Worm (Caenorhabditis elegans) whole organism, L3 larva: ENCODE results near the gene oac-20.

Experiments
- R02D3.7 ChIP-seq: fragments of 150-350 bp; optimal IDR thresholded peaks from 2 replicates; lab custom pipeline; 2014; ENCODE audit warnings: missing biosample characterization, missing genetic modification characterization
- ama-1 ChIP-seq: fragments of 150-350 bp; optimal IDR thresholded peaks from 2 replicates; lab custom pipeline; 2018
- egl-27 ChIP-seq: sonication (generic microtip); optimal IDR thresholded peaks from 4 replicates; lab custom pipeline; 2017; ENCODE audit warnings: missing biosample characterization, missing genetic modification reagents, missing genetic modification characterization
- elt-3 ChIP-seq, 3 experiments: fragments of 150-350 bp in 1 of 3; sonication (generic microtip) in 2 of 3; optimal IDR thresholded peaks; 2 replicates in 2 of 3; 4 replicates in 1 of 3; lab custom pipeline; 2014 to 2017; ENCODE audit warnings: missing biosample characterization in 3 of 3, missing genetic modification characterization in 3 of 3
- fkh-2 ChIP-seq: fragments of 150-350 bp; optimal IDR thresholded peaks from 2 replicates; lab custom pipeline; 2014; ENCODE audit warnings: missing biosample characterization, missing genetic modification reagents, missing genetic modification characterization
- fos-1 ChIP-seq: fragments of 150-350 bp; optimal IDR thresholded peaks from 2 replicates; lab custom pipeline; 2014; ENCODE audit warnings: missing biosample characterization, missing genetic modification characterization
- lin-39 ChIP-seq: fragments of 150-350 bp; optimal IDR thresholded peaks from 2 replicates; lab custom pipeline; 2018; ENCODE audit warnings: missing biosample characterization, missing genetic modification reagents, missing genetic modification characterization
- mdl-1 ChIP-seq: fragments of 150-350 bp; optimal IDR thresholded peaks from 2 replicates; lab custom pipeline; 2014; ENCODE audit warnings: missing biosample characterization, missing genetic modification characterization
- nhr-237 ChIP-seq: fragments of 150-350 bp; optimal IDR thresholded peaks from 2 replicates; lab custom pipeline; 2014; ENCODE audit warnings: missing biosample characterization, missing genetic modification characterization
- pqm-1 ChIP-seq: fragments of 150-350 bp; optimal IDR thresholded peaks from 2 replicates; lab custom pipeline; 2017; ENCODE audit warnings: missing biosample characterization, missing genetic modification characterization, inconsistent platforms
- unc-39 ChIP-seq: sonication (generic microtip); optimal IDR thresholded peaks from 4 replicates; lab custom pipeline; 2017; ENCODE audit warnings: missing biosample characterization, missing genetic modification characterization
- zag-1 ChIP-seq: fragments of 150-350 bp; optimal IDR thresholded peaks from 2 replicates; lab custom pipeline; 2014; ENCODE audit warnings: missing biosample characterization, missing genetic modification characterization
- ztf-11 ChIP-seq: fragments of 150-350 bp; optimal IDR thresholded peaks from 2 replicates; lab custom pipeline; 2014; ENCODE audit warnings: missing biosample characterization, missing genetic modification characterization
- ztf-4 ChIP-seq: fragments of 150-350 bp; optimal IDR thresholded peaks from 2 replicates; lab custom pipeline; 2014; ENCODE audit warnings: missing biosample characterization, missing genetic modification characterization

ce11 chrV:16000433-16000832 lies 21.9 kb downstream of the oac-20 start, which contains the start of gene nhr-50:
- no peak for TF ChIP-seq zag-1 (tag; lab: Kevin White, UChicago)
- peak; percentile 84 for TF ChIP-seq pqm-1
- TF ChIP-seq ama-1 (lab: Kevin White, UChicago): no peak
- no peak for TF ChIP-seq R02D3.7 (tag; lab: Kevin White, UChicago)
- TF ChIP-seq lin-39 (tag; lab: Kevin White, UChicago): no peak
- TF ChIP-seq ztf-4 (tag; lab: Kevin White, UChicago): no peak
- no peak for TF ChIP-seq nhr-237
- TF ChIP-seq elt-3 (tag; optimal IDR thresholded peaks at IDR 0.05; lab: Kevin White, UChicago): no peak
- peak; percentile 69 for TF ChIP-seq fos-1 (tag; lab: Kevin White, UChicago)
- TF ChIP-seq fkh-2 (tag; lab: Kevin White, UChicago): no peak
- TF ChIP-seq ztf-11: no peak
- peak; percentile 13 for TF ChIP-seq mdl-1 (tag; lab: Kevin White, UChicago)
- no peak for TF ChIP-seq unc-39 (tag; lab: Kevin White, UChicago)
- TF ChIP-seq egl-27 (tag; lab: Kevin White, UChicago): no peak
